Worm (Caenorhabditis elegans) whole organism, early embryonic: Measurements from ENCODE around the gene C11D2.7.

Source experiments
- ama-1 ChIP-seq: fragments of 150-350 bp; optimal IDR thresholded peaks from 2 replicates; lab custom pipeline; 2014
- hmg-4 ChIP-seq: fragments of 200-800 bp; sonication (Bioruptor generic); optimal IDR thresholded peaks from 2 replicates; lab custom pipeline; 2018; ENCODE audit warnings: mild to moderate bottlenecking, missing genetic modification characterization, missing compliant biosample characterization
- tbx-37 ChIP-seq: fragments of 200-800 bp; sonication (Bioruptor generic); conservative IDR thresholded peaks from 2 replicates; pipeline ENCODE4 v1.3.6; 2022; ENCODE audit warnings: missing genetic modification reagents, missing genetic modification characterization, missing compliant biosample characterization

DNA sequence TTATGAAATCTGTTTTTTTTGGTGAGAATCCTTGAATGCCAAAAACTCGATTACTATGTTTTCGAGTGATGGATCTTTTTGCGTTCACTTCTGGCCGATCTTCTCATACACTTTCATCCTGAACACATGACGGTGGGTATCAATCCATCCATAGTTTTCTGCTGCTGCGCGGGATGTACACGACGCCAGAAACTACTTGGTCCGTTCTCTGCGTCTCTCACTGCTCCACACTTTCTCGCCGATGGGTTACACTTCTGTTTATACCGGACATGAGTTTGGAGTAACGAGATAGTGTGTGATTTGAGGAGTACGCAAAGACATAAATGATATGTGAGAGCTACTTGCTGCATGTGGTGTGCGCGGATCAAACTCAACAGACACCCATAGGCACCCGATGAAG is 14.5 kb downstream of the C11D2.7 start:
- no peak for TF ChIP-seq ama-1 (lab: Kevin White, UChicago)
- no peak for TF ChIP-seq hmg-4 (GFP tag; lab: Kevin White, UChicago)
- no peak for TF ChIP-seq tbx-37 (GFP tag; lab: Robert Waterston, UW)
